Fruit fly (Drosophila melanogaster): Measurements from ENCODE around the gene MED31.
A peak's percentile ranks its signal among the peaks of the same experiment; 100 is the strongest.

The MED31 gene

dm6 chr3R:4664947-4665346 is 23.2 kb downstream of the MED31 start (continued):
- peak; percentile 94 for TF ChIP-seq Awh (GFP tag; IDR thresholded peaks at IDR 0.05)
- peak; percentile 56 for TF ChIP-seq CG11247 (GFP tag; IDR thresholded peaks at IDR 0.05)
- TF ChIP-seq Drgx (GFP tag; IDR thresholded peaks at IDR 0.05) = peak; percentile 79
- TF ChIP-seq CG8359 (GFP tag; optimal IDR thresholded peaks at IDR 0.05; ENCODE audit: borderline replicate concordance) = peak; percentile 91
- peak; percentile 42 for TF ChIP-seq ac (GFP tag; optimal IDR thresholded peaks at IDR 0.05)
- no peak for TF ChIP-seq CG4404 (GFP tag; IDR thresholded peaks at IDR 0.05)
- TF ChIP-seq grau (tag; optimal IDR thresholded peaks at IDR 0.05) = no peak
- peak; percentile 52; the same call in 1 of the 3 replicates for TF ChIP-seq CG2199 (GFP tag; IDR thresholded peaks at IDR 0.05)
- TF ChIP-seq dimm (GFP tag; IDR thresholded peaks at IDR 0.05) = no peak
- no peak for TF ChIP-seq ham (GFP tag; IDR thresholded peaks at IDR 0.05)
- peak; percentile 93 for TF ChIP-seq Blimp-1 (GFP tag; optimal IDR thresholded peaks at IDR 0.05)
- peak; percentile 99 for TF ChIP-seq ATbp (GFP tag; optimal IDR thresholded peaks at IDR 0.05)
- TF ChIP-seq CG7271 (tag; optimal IDR thresholded peaks at IDR 0.05) = peak; percentile 74
- TF ChIP-seq Tbp (GFP tag; optimal IDR thresholded peaks at IDR 0.05) = no peak
- peak; percentile 87; the same call in 1 of the 2 replicates for TF ChIP-seq sob (GFP tag; IDR thresholded peaks at IDR 0.05)
- TF ChIP-seq row (GFP tag; IDR thresholded peaks at IDR 0.05) = no peak
- peak; percentile 52 for TF ChIP-seq CG7839 (tag; optimal IDR thresholded peaks at IDR 0.05)
- no peak for TF ChIP-seq CG18011 (GFP tag; optimal IDR thresholded peaks at IDR 0.05)
- TF ChIP-seq Atf6 (GFP tag; IDR thresholded peaks at IDR 0.05) = no peak
- peak; percentile 75 for TF ChIP-seq ranshi (GFP tag; IDR thresholded peaks at IDR 0.05)
- peak; percentile 34 for TF ChIP-seq CG4707 (GFP tag; optimal IDR thresholded peaks at IDR 0.05)
- TF ChIP-seq CG10543 (GFP tag; optimal IDR thresholded peaks at IDR 0.05) = peak; percentile 71
- TF ChIP-seq CG6175 (GFP tag; IDR thresholded peaks at IDR 0.05) = peak; percentile 66; the same call in 2 of the 3 replicates
- no peak; the same call in 1 of the 3 replicates for TF ChIP-seq CG11456 (GFP tag; IDR thresholded peaks at IDR 0.05)
- TF ChIP-seq lola (GFP tag; optimal IDR thresholded peaks at IDR 0.05) = peak in 1 of 3 experiments; percentile 35
- peak; percentile 64 for TF ChIP-seq tin (GFP tag; optimal IDR thresholded peaks at IDR 0.05)
- peak; percentile 15 for TF ChIP-seq sima (GFP tag; optimal IDR thresholded peaks at IDR 0.05)
- peak; percentile 79 for TF ChIP-seq Spps (tag; optimal IDR thresholded peaks at IDR 0.05)
- TF ChIP-seq hb (GFP tag; IDR thresholded peaks at IDR 0.05; ENCODE audit: partially characterized antibody) = no peak
- TF ChIP-seq CG4282 (GFP tag; optimal IDR thresholded peaks at IDR 0.05) = no peak
- peak; percentile 75 for TF ChIP-seq exex (tag; optimal IDR thresholded peaks at IDR 0.05)
- TF ChIP-seq CG18764 (GFP tag; optimal IDR thresholded peaks at IDR 0.05) = peak; percentile 92
- peak; percentile 47; the same call in 2 of the 3 replicates for TF ChIP-seq tgo (GFP tag; IDR thresholded peaks at IDR 0.05)
- no peak for TF ChIP-seq ap (GFP tag; IDR thresholded peaks at IDR 0.05)
- peak; percentile 78 for TF ChIP-seq CG11696 (GFP tag; IDR thresholded peaks at IDR 0.05)
- TF ChIP-seq CG18599 (GFP tag; optimal IDR thresholded peaks at IDR 0.05) = peak; percentile 92
- TF ChIP-seq CG1529 (GFP tag; optimal IDR thresholded peaks at IDR 0.05) = peak; percentile 63
- TF ChIP-seq Opbp (GFP tag; IDR thresholded peaks at IDR 0.05; ENCODE audit: partially characterized antibody) = no peak
- TF ChIP-seq Lhr (GFP tag; optimal IDR thresholded peaks at IDR 0.05) = peak; percentile 3
- no peak for TF ChIP-seq Sin3A (optimal IDR thresholded peaks at IDR 0.05)
- no peak for TF ChIP-seq crp (GFP tag; optimal IDR thresholded peaks at IDR 0.05)
- no peak for TF ChIP-seq CG13624 (GFP tag; optimal IDR thresholded peaks at IDR 0.05)
- peak; percentile 79 for TF ChIP-seq CG13296 (GFP tag; optimal IDR thresholded peaks at IDR 0.05)
- TF ChIP-seq gcm (GFP tag; optimal IDR thresholded peaks at IDR 0.05) = peak; percentile 84
- peak in 1 of 2 experiments; percentile 93 for TF ChIP-seq chif (GFP tag; optimal IDR thresholded peaks at IDR 0.05)
- TF ChIP-seq CG12219 (GFP tag; optimal IDR thresholded peaks at IDR 0.05) = no peak
- no peak for TF ChIP-seq Ssrp (tag; optimal IDR thresholded peaks at IDR 0.05)
- TF ChIP-seq Vsx1 (GFP tag; optimal IDR thresholded peaks at IDR 0.05) = peak; percentile 98
- no peak for TF ChIP-seq CG3995 (GFP tag; optimal IDR thresholded peaks at IDR 0.05)
- peak; percentile 32 to 75 for TF ChIP-seq bsh (GFP tag; optimal IDR thresholded peaks at IDR 0.05)
